Worm (Caenorhabditis elegans): Measurements from ENCODE around the gene nlp-19.

Gene nlp-19

ce11 chrX:10966251-10966650, 7.7 kb downstream of the nlp-19 start, which contains the start of gene lge-1:
lge-1 (plus strand) TSS chrX:10966551.
- no peak for TF ChIP-seq ceh-39 (tag; optimal IDR thresholded peaks at IDR 0.05)
- no peak for TF ChIP-seq nhr-237 (tag; optimal IDR thresholded peaks at IDR 0.05)
- no peak for TF ChIP-seq unc-120 (tag; optimal IDR thresholded peaks at IDR 0.05; ENCODE audit: poor library complexity, severe bottlenecking)
- no peak for TF ChIP-seq ceh-43 (GFP tag; optimal IDR thresholded peaks at IDR 0.05)
- TF ChIP-seq hlh-1 (tag; optimal IDR thresholded peaks at IDR 0.05), result no peak
- TF ChIP-seq elt-1 (tag; optimal IDR thresholded peaks at IDR 0.05; ENCODE audit: borderline replicate concordance, insufficient read depth), result no peak
- no peak for TF ChIP-seq mab-5 (tag; optimal IDR thresholded peaks at IDR 0.05)
- TF ChIP-seq ces-1 (GFP tag; optimal IDR thresholded peaks at IDR 0.05), result no peak
- no peak for TF ChIP-seq mep-1 (tag; optimal IDR thresholded peaks at IDR 0.05)
- no peak for TF ChIP-seq nhr-2 (tag; optimal IDR thresholded peaks at IDR 0.05)
- no peak for TF ChIP-seq nhr-76 (tag; optimal IDR thresholded peaks at IDR 0.05)
- TF ChIP-seq lin-13 (tag; optimal IDR thresholded peaks at IDR 0.05), result no peak
- no peak for TF ChIP-seq ztf-11 (tag; optimal IDR thresholded peaks at IDR 0.05)
- TF ChIP-seq lin-32 (GFP tag; optimal IDR thresholded peaks at IDR 0.05), result no peak

ce11 chrX:10967698-10968097, 9.2 kb downstream of the nlp-19 start, which contains the start of gene K09C8.9:
K09C8.9 (minus strand) TSS chrX:10967798.
- TF ChIP-seq nhr-76 (tag; optimal IDR thresholded peaks at IDR 0.05) (no peak), drap-1 (GFP tag; optimal IDR thresholded peaks at IDR 0.05) (no peak), hlh-1 (tag; optimal IDR thresholded peaks at IDR 0.05) (no peak), ces-1 (GFP tag; optimal IDR thresholded peaks at IDR 0.05) (no peak), mls-2 (tag; optimal IDR thresholded peaks at IDR 0.05) (no peak), ceh-43 (GFP tag; optimal IDR thresholded peaks at IDR 0.05) (no peak), ceh-39 (tag; optimal IDR thresholded peaks at IDR 0.05) (no peak), blmp-1 (tag; optimal IDR thresholded peaks at IDR 0.05) (no peak), unc-62 (GFP tag; optimal IDR thresholded peaks at IDR 0.05) (no peak), cnd-1 (tag; optimal IDR thresholded peaks at IDR 0.05) (no peak), sptf-1 (tag; optimal IDR thresholded peaks at IDR 0.05) (no peak), snpc-4 (tag; optimal IDR thresholded peaks at IDR 0.05) (no peak), nhr-28 (tag; optimal IDR thresholded peaks at IDR 0.05) (no peak), M03D4.4 (tag; optimal IDR thresholded peaks at IDR 0.05) (no peak), sem-2 (GFP tag; optimal IDR thresholded peaks at IDR 0.05) (no peak), pha-4 (tag; optimal IDR thresholded peaks at IDR 0.05) (no peak), elt-3 (tag; optimal IDR thresholded peaks at IDR 0.05) (no peak), mab-5 (tag; optimal IDR thresholded peaks at IDR 0.05) (no peak)

- TF ChIP-seq lin-13 (tag; optimal IDR thresholded peaks at IDR 0.05), result no peak
- TF ChIP-seq nhr-28 (tag; optimal IDR thresholded peaks at IDR 0.05), result no peak
- no peak for TF ChIP-seq bed-3 (GFP tag; optimal IDR thresholded peaks at IDR 0.05)
- TF ChIP-seq lsy-2 (tag; optimal IDR thresholded peaks at IDR 0.05), result no peak
- no peak for TF ChIP-seq ceh-43 (GFP tag; optimal IDR thresholded peaks at IDR 0.05)
- no peak for TF ChIP-seq ceh-83 (GFP tag; optimal IDR thresholded peaks at IDR 0.05)
- no peak for TF ChIP-seq nhr-2 (tag; optimal IDR thresholded peaks at IDR 0.05)
- no peak for TF ChIP-seq zip-8 (tag; optimal IDR thresholded peaks at IDR 0.05)
- no peak for TF ChIP-seq mab-5 (tag; optimal IDR thresholded peaks at IDR 0.05)
Observed at ce11 chrX:10970629-10971028, 12.1 kb downstream of the nlp-19 start, which contains the start of gene K09C8.8. K09C8.8 (plus strand) TSS chrX:10970929.

- TF ChIP-seq lin-32 (GFP tag; optimal IDR thresholded peaks at IDR 0.05) (no peak), sem-2 (GFP tag; optimal IDR thresholded peaks at IDR 0.05) (no peak), sptf-1 (tag; optimal IDR thresholded peaks at IDR 0.05) (no peak), ceh-43 (GFP tag; optimal IDR thresholded peaks at IDR 0.05) (no peak), mep-1 (tag; optimal IDR thresholded peaks at IDR 0.05) (no peak), M03D4.4 (tag; optimal IDR thresholded peaks at IDR 0.05) (no peak), lsy-2 (tag; optimal IDR thresholded peaks at IDR 0.05) (no peak), ceh-83 (GFP tag; optimal IDR thresholded peaks at IDR 0.05) (no peak), unc-62 (GFP tag; optimal IDR thresholded peaks at IDR 0.05) (no peak), nhr-2 (tag; optimal IDR thresholded peaks at IDR 0.05) (no peak), hlh-1 (tag; optimal IDR thresholded peaks at IDR 0.05) (no peak), ztf-11 (tag; optimal IDR thresholded peaks at IDR 0.05) (no peak), mab-5 (tag; optimal IDR thresholded peaks at IDR 0.05) (no peak)
Observed at ce11 chrX:10971118-10971517, 12.6 kb downstream of the nlp-19 start.

DNA sequence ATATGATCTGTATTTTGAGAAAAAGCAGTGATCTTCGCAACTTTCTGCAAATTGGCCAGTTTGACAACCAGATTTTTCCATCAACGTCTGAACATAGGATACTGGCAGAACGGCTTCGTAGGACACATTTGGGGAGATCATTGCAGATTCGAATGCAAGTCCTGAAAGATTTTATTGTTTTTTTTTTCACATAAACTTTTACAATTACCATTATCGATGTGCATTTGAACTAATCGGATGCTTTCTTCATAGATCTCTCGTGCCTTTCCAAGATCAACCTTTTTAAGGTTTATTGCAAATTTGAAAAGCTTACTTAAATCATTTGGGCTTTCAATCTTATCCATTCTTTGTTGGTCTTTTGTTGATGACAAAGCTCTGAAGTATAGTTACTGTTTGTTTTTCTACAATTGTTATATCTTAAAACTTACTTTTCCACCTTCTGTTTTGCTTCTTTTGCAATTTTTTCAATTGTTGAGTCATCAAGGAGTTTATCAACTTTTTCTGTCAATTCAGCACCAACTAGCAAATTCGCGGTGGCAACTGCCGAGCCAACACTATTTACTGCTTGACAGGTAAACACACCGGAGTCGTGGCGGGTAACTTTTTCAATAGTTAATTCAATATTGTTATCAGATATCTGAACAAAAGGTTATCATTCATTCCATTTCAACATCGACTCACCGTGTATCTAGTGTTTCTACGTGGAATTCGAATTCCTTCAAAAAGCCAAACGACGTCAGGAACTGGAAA, 18.1 kb downstream of the nlp-19 start:
- TF ChIP-seq drap-1 (GFP tag; optimal IDR thresholded peaks at IDR 0.05), result no peak
- no peak for TF ChIP-seq snpc-4 (tag; optimal IDR thresholded peaks at IDR 0.05)
- no peak for TF ChIP-seq bed-3 (GFP tag; optimal IDR thresholded peaks at IDR 0.05)
- no peak for TF ChIP-seq nhr-12 (tag; optimal IDR thresholded peaks at IDR 0.05)
- no peak for TF ChIP-seq ceh-43 (GFP tag; optimal IDR thresholded peaks at IDR 0.05)
- no peak for TF ChIP-seq mep-1 (tag; optimal IDR thresholded peaks at IDR 0.05)
- no peak for TF ChIP-seq nhr-2 (tag; optimal IDR thresholded peaks at IDR 0.05)
- no peak for TF ChIP-seq nhr-76 (tag; optimal IDR thresholded peaks at IDR 0.05)
- no peak for TF ChIP-seq nhr-28 (tag; optimal IDR thresholded peaks at IDR 0.05)
- TF ChIP-seq hlh-1 (tag; optimal IDR thresholded peaks at IDR 0.05), result no peak
- no peak for TF ChIP-seq ceh-83 (GFP tag; optimal IDR thresholded peaks at IDR 0.05)
- no peak for TF ChIP-seq flh-1 (GFP tag; optimal IDR thresholded peaks at IDR 0.05)

Data from whole organism, mixed stage, embryonic.